Worm (Caenorhabditis elegans) whole organism, L3 larva: Measurements from ENCODE around the gene rei-2.

Experiments
- hmg-11 ChIP-seq: sonication (generic microtip); optimal IDR thresholded peaks from 2 replicates; lab custom pipeline; 2016; ENCODE audit warnings: missing genetic modification characterization, missing compliant biosample characterization
- nhr-28 ChIP-seq: fragments of 150-350 bp; optimal IDR thresholded peaks from 2 replicates; lab custom pipeline; 2014; ENCODE audit warnings: missing biosample characterization, missing genetic modification characterization
- zag-1 ChIP-seq: fragments of 150-350 bp; optimal IDR thresholded peaks from 2 replicates; lab custom pipeline; 2014; ENCODE audit warnings: missing biosample characterization, missing genetic modification characterization
- ztf-11 ChIP-seq: fragments of 150-350 bp; optimal IDR thresholded peaks from 2 replicates; lab custom pipeline; 2014; ENCODE audit warnings: missing biosample characterization, missing genetic modification characterization

DNA sequence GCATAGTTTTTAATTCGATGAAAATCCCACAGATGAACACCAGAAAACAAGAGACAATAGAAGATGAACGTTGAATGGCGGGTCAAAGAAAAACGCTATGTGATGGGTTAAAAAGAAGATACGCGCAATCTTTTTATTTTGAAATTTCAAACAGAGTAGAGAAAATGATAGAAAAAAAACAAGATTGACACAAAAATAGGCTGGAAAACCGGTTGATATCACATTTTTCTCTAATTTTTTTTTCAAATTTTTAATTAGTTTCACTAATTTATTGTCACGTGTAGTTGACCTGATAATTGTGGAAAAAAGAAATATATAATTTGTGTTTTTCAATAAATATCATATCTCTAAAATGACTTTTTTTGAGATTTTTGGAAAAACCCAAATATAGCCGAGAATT lies 36.2 kb upstream of the rei-2 start, which contains the start of gene C05D9.9:
- TF ChIP-seq zag-1 (tag; lab: Kevin White, UChicago) (no peak), nhr-28 (tag; lab: Kevin White, UChicago) (no peak), ztf-11 (no peak), hmg-11 (no peak)
